Fruit fly (Drosophila melanogaster): ENCODE results near the gene CG13807.

dm6 chr3L:2256422-2257172 lies 6.1 kb upstream of the CG13807 start:
- TF ChIP-seq CG5204 (GFP tag; optimal IDR thresholded peaks at IDR 0.05) (no peak), Mnt (GFP tag; optimal IDR thresholded peaks at IDR 0.05) (no peak), CG33017 (tag; optimal IDR thresholded peaks at IDR 0.05) (no peak), CG12768 (GFP tag; optimal IDR thresholded peaks at IDR 0.05) (no peak), CG14711 (tag; optimal IDR thresholded peaks at IDR 0.05) (no peak), toe (GFP tag; optimal IDR thresholded peaks at IDR 0.05) (no peak), kay (GFP tag; ENCODE audit: borderline replicate concordance) (no peak), Clk (GFP tag; optimal IDR thresholded peaks at IDR 0.05) (no peak)
